Fruit fly (Drosophila melanogaster): ENCODE data around the gene CG2225.

Gene CG2225

dm6 chr2L:21618738-21619431 is 58.4 kb downstream of the CG2225 start (continued):
- TF ChIP-seq gro (GFP tag; optimal IDR thresholded peaks at IDR 0.05) (no peak), fd3F (GFP tag; optimal IDR thresholded peaks at IDR 0.05) (no peak), Nf-YA (GFP tag; IDR thresholded peaks at IDR 0.05) (no peak), CG12299 (tag; optimal IDR thresholded peaks at IDR 0.05) (no peak), ab (GFP tag; optimal IDR thresholded peaks at IDR 0.05) (no peak), B-H1 (GFP tag; IDR thresholded peaks at IDR 0.05) (no peak), CG7357 (GFP tag; IDR thresholded peaks at IDR 0.05) (no peak), CG3726 (GFP tag; IDR thresholded peaks at IDR 0.05) (no peak), Atf-2 (GFP tag; optimal IDR thresholded peaks at IDR 0.05) (peak; percentile 26), pzg (GFP tag; optimal IDR thresholded peaks at IDR 0.05) (no peak), gce (GFP tag; IDR thresholded peaks at IDR 0.05) (no peak), CG10959 (GFP tag; IDR thresholded peaks at IDR 0.05) (no peak), CG12071 (GFP tag; optimal IDR thresholded peaks at IDR 0.05) (no peak), E2f2 (GFP tag; IDR thresholded peaks at IDR 0.05) (no peak; the same call in 1 of the 2 replicates), CG17361 (GFP tag; IDR thresholded peaks at IDR 0.05) (peak; percentile 52; the same call in 2 of the 3 replicates), oc (tag; optimal IDR thresholded peaks at IDR 0.05) (no peak), tin (GFP tag; optimal IDR thresholded peaks at IDR 0.05) (peak; percentile 21), tio (GFP tag; optimal IDR thresholded peaks at IDR 0.05) (peak; percentile 34), CG9817 (tag; optimal IDR thresholded peaks at IDR 0.05) (no peak), zf30C (GFP tag; optimal IDR thresholded peaks at IDR 0.05) (no peak), Blimp-1 (GFP tag; optimal IDR thresholded peaks at IDR 0.05) (no peak), ap (GFP tag; IDR thresholded peaks at IDR 0.05) (no peak), CG4328 (GFP tag; optimal IDR thresholded peaks at IDR 0.05) (no peak), Pdp1 (GFP tag; optimal IDR thresholded peaks at IDR 0.05) (peak; percentile 46 to 91), Eip74EF (GFP tag; optimal IDR thresholded peaks at IDR 0.05) (peak in 1 of 2 experiments; percentile 4), scrt (GFP tag; optimal IDR thresholded peaks at IDR 0.05) (no peak), CG10366 (GFP tag; IDR thresholded peaks at IDR 0.05) (0 out of 2 replicates have a peak, but pooled peaks have one; percentile 21), CG2129 (GFP tag; IDR thresholded peaks at IDR 0.05; ENCODE audit: partially characterized antibody) (no peak), CG34224 (GFP tag; IDR thresholded peaks at IDR 0.05; ENCODE audit: partially characterized antibody) (no peak), CG12391 (tag; optimal IDR thresholded peaks at IDR 0.05) (peak; percentile 9), nmo (GFP tag; optimal IDR thresholded peaks at IDR 0.05) (peak; percentile 52), CG2120 (GFP tag; optimal IDR thresholded peaks at IDR 0.05) (peak; percentile 54), CG15011 (GFP tag; optimal IDR thresholded peaks at IDR 0.05) (no peak), cato (GFP tag; optimal IDR thresholded peaks at IDR 0.05; ENCODE audit: borderline replicate concordance) (no peak), BtbVII (GFP tag; optimal IDR thresholded peaks at IDR 0.05) (no peak), lbe (GFP tag; optimal IDR thresholded peaks at IDR 0.05) (no peak), CG4854 (GFP tag; optimal IDR thresholded peaks at IDR 0.05) (no peak), CG4424 (GFP tag; optimal IDR thresholded peaks at IDR 0.05) (peak; percentile 40), Dp (GFP tag; optimal IDR thresholded peaks at IDR 0.05) (no peak), tap (tag; optimal IDR thresholded peaks at IDR 0.05) (no peak), MESR4 (GFP tag; optimal IDR thresholded peaks at IDR 0.05) (no peak), twi (tag; optimal IDR thresholded peaks at IDR 0.05) (peak; percentile 87), C15 (GFP tag; IDR thresholded peaks at IDR 0.05) (no peak), CG1602 (GFP tag; optimal IDR thresholded peaks at IDR 0.05) (peak; percentile 25), CG2678 (tag; optimal IDR thresholded peaks at IDR 0.05) (peak; percentile 61), CG1233 (GFP tag; optimal IDR thresholded peaks at IDR 0.05) (no peak), abd-A (tag; optimal IDR thresholded peaks at IDR 0.05) (no peak), CG6689 (GFP tag; IDR thresholded peaks at IDR 0.05) (no peak), ranshi (GFP tag; IDR thresholded peaks at IDR 0.05) (no peak)

Data from whole organism, embryonic.